Worm (Caenorhabditis elegans) whole organism, early embryonic: ENCODE data around the gene grl-13.

Experiments
- B0310.2 ChIP-seq: sonication (generic microtip); optimal IDR thresholded peaks from 2 replicates; lab custom pipeline; 2016; ENCODE audit warnings: mild to moderate bottlenecking, missing genetic modification characterization, missing compliant biosample characterization
- F13C5.2 ChIP-seq: sonication (generic microtip); optimal IDR thresholded peaks from 2 replicates; lab custom pipeline; 2017; ENCODE audit warnings: mild to moderate bottlenecking, missing genetic modification characterization, inconsistent platforms, missing compliant biosample characterization
- aly-1 ChIP-seq: sonication (generic microtip); optimal IDR thresholded peaks from 2 replicates; lab custom pipeline; 2016; ENCODE audit warnings: missing genetic modification characterization, missing compliant biosample characterization
- ama-1 ChIP-seq: fragments of 150-350 bp; optimal IDR thresholded peaks from 2 replicates; lab custom pipeline; 2014
- ceh-13 ChIP-seq: fragments of 200-800 bp; sonication (Bioruptor generic); optimal IDR thresholded peaks from 2 replicates; lab custom pipeline; 2018; ENCODE audit warnings: mild to moderate bottlenecking, missing genetic modification characterization, missing compliant biosample characterization
- ceh-36 ChIP-seq: sonication (generic microtip); optimal IDR thresholded peaks from 2 replicates; lab custom pipeline; 2016; ENCODE audit warnings: missing genetic modification characterization, inconsistent platforms, missing compliant biosample characterization
- ets-7 ChIP-seq: sonication (generic microtip); optimal IDR thresholded peaks from 2 replicates; lab custom pipeline; 2016; ENCODE audit warnings: missing genotype, missing genetic modification characterization, missing compliant biosample characterization
- flt-1 ChIP-seq: fragments of 200-800 bp; sonication (Bioruptor generic); IDR thresholded peaks from 2 replicates; pipeline ENCODE4 v1.3.6; 2022; ENCODE audit warnings: missing genetic modification characterization, missing compliant biosample characterization
- hmbx-1 ChIP-seq: sonication (generic microtip); optimal IDR thresholded peaks from 2 replicates; lab custom pipeline; 2016; ENCODE audit warnings: mild to moderate bottlenecking, missing genetic modification characterization, missing compliant biosample characterization
- hmg-4 ChIP-seq: fragments of 200-800 bp; sonication (Bioruptor generic); optimal IDR thresholded peaks from 2 replicates; lab custom pipeline; 2018; ENCODE audit warnings: mild to moderate bottlenecking, missing genetic modification characterization, missing compliant biosample characterization
- hnd-1 ChIP-seq: sonication (generic microtip); optimal IDR thresholded peaks from 2 replicates; lab custom pipeline; 2016; ENCODE audit warnings: missing genetic modification characterization, missing compliant biosample characterization
- pes-1 ChIP-seq: fragments of 200-800 bp; sonication (Bioruptor generic); IDR thresholded peaks from 2 replicates; pipeline ENCODE4 v1.3.6; 2022; ENCODE audit warnings: missing genetic modification reagents, missing genetic modification characterization, missing compliant biosample characterization
- scrt-1 ChIP-seq: fragments of 200-800 bp; sonication (Bioruptor generic); IDR thresholded peaks from 2 replicates; pipeline ENCODE4 v1.3.6; 2022; ENCODE audit warnings: missing genetic modification characterization, missing compliant biosample characterization
- sea-1 ChIP-seq: fragments of 200-800 bp; sonication (Bioruptor generic); conservative IDR thresholded peaks from 2 replicates; pipeline ENCODE4 v1.3.6; 2022; ENCODE audit warnings: missing genetic modification characterization, missing compliant biosample characterization
- tbx-11 ChIP-seq: fragments of 200-800 bp; sonication (Bioruptor generic); IDR thresholded peaks from 2 replicates; pipeline ENCODE4 v1.3.6; 2022; ENCODE audit warnings: missing genetic modification characterization, missing compliant biosample characterization
- tbx-37 ChIP-seq: fragments of 200-800 bp; sonication (Bioruptor generic); conservative IDR thresholded peaks from 2 replicates; pipeline ENCODE4 v1.3.6; 2022; ENCODE audit warnings: missing genetic modification reagents, missing genetic modification characterization, missing compliant biosample characterization
- tra-4 ChIP-seq: sonication (generic microtip); optimal IDR thresholded peaks from 2 replicates; lab custom pipeline; 2017; ENCODE audit warnings: missing genetic modification characterization, missing compliant biosample characterization

Gene grl-13

ce11 chrV:4360018-4360417 lies 4.4 kb downstream of the grl-13 start:
- no peak for TF ChIP-seq tbx-11 (GFP tag; lab: Robert Waterston, UW)
- no peak for TF ChIP-seq ceh-13 (GFP tag; lab: Kevin White, UChicago)
- TF ChIP-seq aly-1 (tag; lab: Kevin White, UChicago) = no peak
- no peak for TF ChIP-seq ets-7 (tag; lab: Kevin White, UChicago)
- TF ChIP-seq pes-1 (GFP tag; lab: Robert Waterston, UW) = no peak
- no peak for TF ChIP-seq ceh-36 (tag; lab: Kevin White, UChicago)
- TF ChIP-seq F13C5.2 (tag; lab: Kevin White, UChicago) = no peak
- no peak for TF ChIP-seq flt-1 (GFP tag; lab: Robert Waterston, UW)
- no peak for TF ChIP-seq hnd-1 (tag; lab: Kevin White, UChicago)
- TF ChIP-seq scrt-1 (GFP tag; lab: Robert Waterston, UW) = no peak
- TF ChIP-seq hmg-4 (GFP tag; lab: Kevin White, UChicago) = no peak
- no peak for TF ChIP-seq B0310.2

ce11 chrV:4359127-4359526 lies 5.3 kb downstream of the grl-13 start:
- TF ChIP-seq aly-1 (tag; lab: Kevin White, UChicago) = no peak
- TF ChIP-seq sea-1 (GFP tag; lab: Robert Waterston, UW) = no peak
- no peak for TF ChIP-seq ceh-13 (GFP tag; lab: Kevin White, UChicago)
- TF ChIP-seq ama-1 (lab: Kevin White, UChicago) = no peak

- TF ChIP-seq aly-1 (tag; lab: Kevin White, UChicago) (no peak), F13C5.2 (tag; lab: Kevin White, UChicago) (no peak), ceh-13 (GFP tag; lab: Kevin White, UChicago) (no peak), hmg-4 (GFP tag; lab: Kevin White, UChicago) (no peak), B0310.2 (no peak), tbx-11 (GFP tag; lab: Robert Waterston, UW) (no peak), flt-1 (GFP tag; lab: Robert Waterston, UW) (no peak), scrt-1 (GFP tag; lab: Robert Waterston, UW) (no peak), tra-4 (tag; lab: Kevin White, UChicago) (no peak)
These were observed 7.0 kb downstream of the grl-13 start for ce11 chrV:4357369-4357768.

- no peak for TF ChIP-seq hmg-4 (GFP tag; lab: Kevin White, UChicago)
- TF ChIP-seq F13C5.2 (tag; lab: Kevin White, UChicago) = no peak
- no peak for TF ChIP-seq tbx-11 (GFP tag; lab: Robert Waterston, UW)
- TF ChIP-seq sea-1 (GFP tag; lab: Robert Waterston, UW) = no peak
- no peak for TF ChIP-seq aly-1 (tag; lab: Kevin White, UChicago)
- TF ChIP-seq B0310.2 = no peak
- TF ChIP-seq flt-1 (GFP tag; lab: Robert Waterston, UW) = no peak
These were observed 8.3 kb downstream of the grl-13 start for ce11 chrV:4356047-4356612.

ce11 chrV:4346799-4347198 lies 17.6 kb downstream of the grl-13 start, which contains the start of gene mcm-7:
TSS of gene mcm-7 (plus strand) at chrV:4347166.
- TF ChIP-seq B0310.2 (no peak), hnd-1 (tag; lab: Kevin White, UChicago) (no peak), ama-1 (lab: Kevin White, UChicago) (no peak), tbx-37 (GFP tag; lab: Robert Waterston, UW) (no peak), F13C5.2 (tag; lab: Kevin White, UChicago) (no peak), sea-1 (GFP tag; lab: Robert Waterston, UW) (no peak), hmg-4 (GFP tag; lab: Kevin White, UChicago) (no peak), hmbx-1 (no peak), ceh-36 (tag; lab: Kevin White, UChicago) (no peak), aly-1 (tag; lab: Kevin White, UChicago) (no peak), flt-1 (GFP tag; lab: Robert Waterston, UW) (no peak), ceh-13 (GFP tag; lab: Kevin White, UChicago) (no peak), pes-1 (GFP tag; lab: Robert Waterston, UW) (no peak), tbx-11 (GFP tag; lab: Robert Waterston, UW) (no peak), tra-4 (tag; lab: Kevin White, UChicago) (no peak), scrt-1 (GFP tag; lab: Robert Waterston, UW) (no peak), ets-7 (tag; lab: Kevin White, UChicago) (no peak)

ce11 chrV:4346325-4346724 lies 18.1 kb downstream of the grl-13 start, which contains the start of gene hpo-18:
TSS of gene hpo-18 (minus strand) at chrV:4346425.
- TF ChIP-seq F13C5.2 (tag; lab: Kevin White, UChicago) (no peak), ceh-13 (GFP tag; lab: Kevin White, UChicago) (no peak), hmg-4 (GFP tag; lab: Kevin White, UChicago) (no peak), tra-4 (tag; lab: Kevin White, UChicago) (no peak), ets-7 (tag; lab: Kevin White, UChicago) (no peak), hnd-1 (tag; lab: Kevin White, UChicago) (no peak), flt-1 (GFP tag; lab: Robert Waterston, UW) (no peak)

- no peak for TF ChIP-seq ama-1 (lab: Kevin White, UChicago)
- no peak for TF ChIP-seq sea-1 (GFP tag; lab: Robert Waterston, UW)
- TF ChIP-seq ceh-36 (tag; lab: Kevin White, UChicago) = no peak
- TF ChIP-seq B0310.2 = no peak
- TF ChIP-seq ceh-13 (GFP tag; lab: Kevin White, UChicago) = no peak
- TF ChIP-seq hmg-4 (GFP tag; lab: Kevin White, UChicago) = no peak
- no peak for TF ChIP-seq tbx-37 (GFP tag; lab: Robert Waterston, UW)
- TF ChIP-seq flt-1 (GFP tag; lab: Robert Waterston, UW) = no peak
- TF ChIP-seq F13C5.2 (tag; lab: Kevin White, UChicago) = no peak
- TF ChIP-seq hmbx-1 = no peak
- TF ChIP-seq tra-4 (tag; lab: Kevin White, UChicago) = no peak
- TF ChIP-seq scrt-1 (GFP tag; lab: Robert Waterston, UW) = no peak
- TF ChIP-seq tbx-11 (GFP tag; lab: Robert Waterston, UW) = no peak
- TF ChIP-seq hnd-1 (tag; lab: Kevin White, UChicago) = no peak
- no peak for TF ChIP-seq pes-1 (GFP tag; lab: Robert Waterston, UW)
- no peak for TF ChIP-seq ets-7 (tag; lab: Kevin White, UChicago)
These were observed 18.7 kb downstream of the grl-13 start, which contains the start of gene figl-1 for ce11 chrV:4345714-4346113. TSS of gene figl-1 (minus strand) at chrV:4345999.
